Worm (Caenorhabditis elegans) whole organism, dauer: ENCODE measurements around the gene str-211.

Experiments
- unc-62 ChIP-seq: sonication (generic microtip); optimal IDR thresholded peaks from 2 replicates; lab custom pipeline; 2017; ENCODE audit warnings: missing biosample characterization, missing genetic modification reagents, missing genetic modification characterization

str-211 gene

DNA sequence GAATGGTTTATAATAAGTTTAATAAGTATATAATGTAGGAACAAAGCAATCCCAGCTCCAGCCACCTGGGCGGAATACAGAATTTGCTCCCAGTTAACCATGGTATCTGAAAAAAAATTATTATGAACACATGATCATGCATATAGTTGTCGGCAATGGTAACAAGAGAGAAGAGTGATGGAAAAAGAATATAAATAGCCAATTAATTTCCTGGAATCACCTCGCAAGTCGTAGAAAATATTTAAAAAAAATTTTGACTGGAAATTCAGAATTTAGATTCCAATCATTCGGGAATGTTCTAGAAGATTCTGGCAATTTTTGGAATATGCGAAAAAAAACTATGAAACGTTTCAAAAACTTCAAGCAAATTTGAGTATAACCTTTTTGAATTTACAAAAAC, at the start of gene str-211:
Gene str-211, minus strand, starts transcription at position 101 of the 400 bp plus-strand sequence.
- no peak for TF ChIP-seq unc-62 (GFP tag; lab: Kevin White, UChicago)

ce11 chrV:4987097-4987496, 43.0 kb upstream of the str-211 start, which contains the start of gene ncx-8:
ncx-8 (minus strand) TSS chrV:4987197.
- no peak for TF ChIP-seq unc-62 (GFP tag; lab: Kevin White, UChicago)

- TF ChIP-seq unc-62 (GFP tag; lab: Kevin White, UChicago): no peak
These were observed 39.0 kb upstream of the str-211 start, which contains the start of gene srsx-13 for ce11 chrV:4983091-4983490. srsx-13 (minus strand) TSS chrV:4983191.

DNA sequence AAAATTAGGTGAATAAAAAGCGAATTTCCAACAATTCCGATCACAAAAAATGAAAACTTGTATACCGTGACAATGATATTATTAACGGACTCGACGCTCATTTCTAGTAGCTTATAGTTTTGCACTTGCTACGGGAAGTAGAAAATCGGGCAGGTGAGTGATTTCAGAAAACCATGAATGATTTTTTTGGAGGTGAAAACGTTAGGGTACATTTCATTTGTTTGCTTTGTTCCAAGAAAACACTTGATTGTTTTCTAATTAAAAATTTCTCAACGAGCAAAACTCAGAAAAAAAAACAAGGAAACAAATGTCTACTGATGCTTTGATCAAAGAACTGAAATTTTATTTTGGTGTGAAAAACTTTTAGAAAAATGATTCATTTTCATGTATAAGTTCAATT, 36.8 kb upstream of the str-211 start, which contains the start of gene srsx-12:
Gene srsx-12, minus strand, starts transcription at position 101 of the 400 bp plus-strand sequence.
- TF ChIP-seq unc-62 (GFP tag; lab: Kevin White, UChicago): no peak

- no peak for TF ChIP-seq unc-62 (GFP tag; lab: Kevin White, UChicago)
These were observed 36.0 kb upstream of the str-211 start for ce11 chrV:4980094-4980493.

DNA sequence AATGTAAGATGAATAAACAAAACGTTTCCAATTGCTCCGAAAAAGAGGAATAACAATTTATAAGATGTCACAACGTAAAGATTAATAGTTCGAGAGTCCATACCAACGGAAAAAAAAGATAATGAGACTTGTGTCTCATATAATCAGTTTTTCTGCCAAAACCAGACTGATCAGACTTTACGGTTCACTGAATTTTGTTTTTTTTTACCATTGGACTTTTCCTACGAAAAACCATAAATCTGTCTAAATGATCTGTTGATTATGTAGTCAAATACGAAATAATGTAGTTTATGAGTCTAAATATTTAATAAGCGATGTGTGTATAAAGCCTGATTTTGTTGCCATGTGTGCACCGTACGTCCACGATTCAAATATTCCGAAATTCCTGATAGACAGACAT, 34.9 kb upstream of the str-211 start, which contains the start of gene srsx-11:
Gene srsx-11, minus strand, starts transcription at position 101 of the 400 bp plus-strand sequence.
- TF ChIP-seq unc-62 (GFP tag; lab: Kevin White, UChicago): no peak

- no peak for TF ChIP-seq unc-62 (GFP tag; lab: Kevin White, UChicago)
These were observed 33.4 kb upstream of the str-211 start for ce11 chrV:4977539-4977938.

- TF ChIP-seq unc-62 (GFP tag; lab: Kevin White, UChicago): no peak
These were observed 31.0 kb upstream of the str-211 start, which contains the start of gene F26G5.1 for ce11 chrV:4975140-4975539. F26G5.1 (plus strand) TSS chrV:4975478.

ce11 chrV:4974677-4975076, 30.6 kb upstream of the str-211 start, which contains the start of gene srsx-10:
srsx-10 (minus strand) TSS chrV:4974777.
- no peak for TF ChIP-seq unc-62 (GFP tag; lab: Kevin White, UChicago)

DNA sequence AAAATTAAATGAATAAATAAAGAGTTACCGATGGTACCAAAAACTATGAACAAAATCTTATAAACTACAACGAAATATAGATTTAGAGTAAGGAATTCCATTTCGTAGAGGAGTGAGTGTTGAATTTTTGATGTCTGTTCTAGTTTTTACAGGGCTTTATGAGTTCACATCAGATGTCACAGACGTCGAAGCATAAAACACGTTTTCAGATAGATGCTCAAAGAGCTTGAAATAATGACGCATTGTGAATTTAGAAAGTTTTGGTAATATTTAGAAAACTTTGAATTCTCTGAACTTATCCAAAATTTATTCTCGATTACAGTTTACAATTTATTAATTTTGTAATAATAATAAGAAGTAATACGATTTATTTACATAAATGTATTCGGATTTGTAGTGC, 28.8 kb upstream of the str-211 start, which contains the start of gene srsx-9:
Gene srsx-9, minus strand, starts transcription at position 101 of the 400 bp plus-strand sequence.
- no peak for TF ChIP-seq unc-62 (GFP tag; lab: Kevin White, UChicago)

DNA sequence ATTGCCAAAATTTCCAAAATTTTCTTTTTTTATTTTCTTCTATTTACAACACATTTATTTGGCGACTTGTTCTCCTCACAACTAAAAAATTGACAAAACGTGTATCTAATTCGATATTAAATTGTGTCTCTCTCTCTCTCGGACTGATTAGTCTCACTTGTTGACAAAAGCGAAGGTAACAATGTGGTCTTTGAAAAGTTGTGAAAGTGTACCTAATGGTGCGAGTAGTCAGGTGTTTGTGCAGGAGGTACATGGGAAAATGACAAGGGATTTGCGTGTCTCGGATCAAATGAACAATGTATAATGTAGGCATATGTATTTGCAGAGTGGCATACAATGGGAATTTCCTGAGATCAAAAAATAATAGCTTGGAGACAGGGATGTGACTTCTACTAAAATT, 25.4 kb upstream of the str-211 start:
- TF ChIP-seq unc-62 (GFP tag; lab: Kevin White, UChicago): no peak

DNA sequence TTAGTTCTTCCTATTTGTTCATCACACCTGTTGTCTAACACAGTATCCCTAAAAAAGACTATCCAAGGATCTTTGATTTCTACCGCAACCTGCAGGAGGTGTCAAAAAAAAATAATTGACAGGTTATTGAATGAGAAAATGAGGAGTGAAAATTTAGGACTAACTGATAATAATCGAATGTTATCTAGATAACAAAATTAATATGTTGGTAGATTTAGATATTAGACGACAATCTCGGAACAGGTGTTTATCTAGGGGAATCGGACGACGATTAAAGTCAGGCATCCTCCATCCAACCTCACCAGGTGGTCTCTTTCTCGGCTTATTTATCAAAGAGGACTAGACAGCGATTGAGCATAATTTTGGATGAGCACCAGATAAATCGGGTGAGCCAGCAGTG, 24.7 kb upstream of the str-211 start:
- TF ChIP-seq unc-62 (GFP tag; lab: Kevin White, UChicago): no peak

ce11 chrV:4967238-4967637, 23.1 kb upstream of the str-211 start:
- no peak for TF ChIP-seq unc-62 (GFP tag; lab: Kevin White, UChicago)

ce11 chrV:4965790-4966189, 21.7 kb upstream of the str-211 start:
- no peak for TF ChIP-seq unc-62 (GFP tag; lab: Kevin White, UChicago)

- no peak for TF ChIP-seq unc-62 (GFP tag; lab: Kevin White, UChicago)
These were observed 20.7 kb upstream of the str-211 start for ce11 chrV:4964671-4965420.

DNA sequence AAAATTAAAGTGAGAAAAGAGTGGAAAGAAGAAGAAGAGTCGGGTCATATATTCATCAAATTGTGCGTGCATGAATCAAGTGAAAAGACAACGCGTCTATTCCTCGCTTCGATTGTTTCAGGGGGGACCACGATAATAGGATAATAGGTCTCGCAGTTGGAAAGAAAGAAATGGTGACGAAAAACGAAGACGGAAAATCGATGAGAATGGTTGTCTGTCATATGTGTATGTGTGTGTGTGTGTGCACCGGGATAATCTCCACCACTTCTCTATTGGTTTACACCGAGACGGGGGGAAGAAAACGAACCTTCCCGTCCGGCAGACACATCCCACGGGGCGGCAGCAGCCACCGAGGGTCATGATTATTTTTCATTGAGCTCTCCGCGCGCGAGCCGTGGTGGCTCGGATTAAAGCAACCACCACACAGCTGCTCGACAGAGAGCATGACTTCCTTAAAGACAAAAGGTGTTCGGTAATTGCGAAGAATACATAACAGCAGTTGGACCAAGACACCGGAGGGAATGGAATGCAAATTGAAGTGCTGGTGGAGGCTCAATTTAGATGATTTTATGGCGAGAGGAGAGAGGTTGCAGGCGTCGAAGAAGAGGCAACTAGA, 20.0 kb upstream of the str-211 start:
- TF ChIP-seq unc-62 (GFP tag; lab: Kevin White, UChicago): no peak
